Fruit fly (Drosophila melanogaster) whole organism, embryonic: ENCODE data around the gene DCTN5-p25.

Source experiments
- CG10431 ChIP-seq: fragments of 200-800 bp; sonication (Bioruptor generic); optimal IDR thresholded peaks from 3 replicates; lab custom pipeline; 2018; ENCODE audit warnings: missing biosample characterization, mild to moderate bottlenecking, missing genetic modification characterization
- CG11456 ChIP-seq: fragments of 200-800 bp; sonication (Bioruptor generic); IDR thresholded peaks from 3 replicates; pipeline ENCODE4 v1.3.6; 2022; ENCODE audit warnings: missing biosample characterization, missing genetic modification characterization
- CG14860 ChIP-seq: fragments of 200-800 bp; sonication (Bioruptor generic); IDR thresholded peaks from 3 replicates; pipeline ENCODE4 v1.3.6; 2022; ENCODE audit warnings: missing biosample characterization, missing genetic modification characterization; ENCODE audit not compliant: partially characterized antibody
- CG15514 ChIP-seq: fragments of 200-800 bp; sonication (Bioruptor generic); optimal IDR thresholded peaks from 3 replicates; lab custom pipeline; 2017; ENCODE audit warnings: missing biosample characterization, missing genetic modification characterization, mild to moderate bottlenecking, moderate library complexity, missing genetic modification reagents
- CG17361 ChIP-seq: fragments of 200-800 bp; sonication (Bioruptor generic); IDR thresholded peaks from 3 replicates; pipeline ENCODE4 v1.3.6; 2022; ENCODE audit warnings: missing biosample characterization, missing genetic modification characterization
- CG17612 ChIP-seq: fragments of 200-800 bp; sonication (Bioruptor generic); IDR thresholded peaks from 2 replicates; pipeline ENCODE4 v1.3.6; 2022; ENCODE audit warnings: missing biosample characterization, missing genetic modification characterization
- CG18011 ChIP-seq: fragments of 200-800 bp; sonication (Bioruptor generic); optimal IDR thresholded peaks from 2 replicates; lab custom pipeline; 2017; ENCODE audit warnings: missing biosample characterization, missing genetic modification characterization, mild to moderate bottlenecking, moderate library complexity, missing genotype
- CG2712 ChIP-seq: fragments of 200-800 bp; optimal IDR thresholded peaks from 3 replicates; lab custom pipeline; 2019; ENCODE audit warnings: missing biosample characterization, mild to moderate bottlenecking, missing genetic modification characterization, moderate library complexity
- CG30020 ChIP-seq: fragments of 200-800 bp; optimal IDR thresholded peaks from 2 replicates; lab custom pipeline; 2019; ENCODE audit warnings: missing biosample characterization, mild to moderate bottlenecking, missing genetic modification characterization, moderate library complexity
- CG3838 ChIP-seq: fragments of 200-800 bp; sonication (Bioruptor generic); optimal IDR thresholded peaks from 3 replicates; lab custom pipeline; 2016; ENCODE audit warnings: missing biosample characterization, missing genetic modification characterization
- CG3995 ChIP-seq: fragments of 200-800 bp; sonication (Bioruptor generic); optimal IDR thresholded peaks from 3 replicates; lab custom pipeline; 2016; ENCODE audit warnings: missing biosample characterization, missing genetic modification characterization
- CG42726 ChIP-seq: fragments of 200-800 bp; sonication (Bioruptor generic); IDR thresholded peaks from 2 replicates; pipeline ENCODE4 v1.3.6; 2022; ENCODE audit warnings: missing biosample characterization, missing genetic modification characterization; ENCODE audit not compliant: partially characterized antibody
- CG4282 ChIP-seq: fragments of 200-800 bp; sonication (Bioruptor generic); optimal IDR thresholded peaks from 2 replicates; lab custom pipeline; 2016; ENCODE audit warnings: missing biosample characterization, missing genetic modification characterization
- CG6791 ChIP-seq: fragments of 200-800 bp; sonication (Bioruptor generic); IDR thresholded peaks from 3 replicates; pipeline ENCODE4 v1.3.6; 2022; ENCODE audit warnings: missing biosample characterization, missing genetic modification characterization; ENCODE audit not compliant: partially characterized antibody
- CG8388 ChIP-seq: fragments of 200-800 bp; sonication (Bioruptor generic); optimal IDR thresholded peaks from 2 replicates; lab custom pipeline; 2019; ENCODE audit warnings: missing biosample characterization, mild to moderate bottlenecking, missing genetic modification characterization, moderate library complexity
- CG9876 ChIP-seq: fragments of 200-800 bp; sonication (Bioruptor generic); optimal IDR thresholded peaks from 2 replicates; lab custom pipeline; 2016; ENCODE audit warnings: missing biosample characterization, missing genetic modification characterization
- Camta ChIP-seq: fragments of 200-800 bp; sonication (Bioruptor generic); optimal IDR thresholded peaks from 2 replicates; lab custom pipeline; 2016; ENCODE audit warnings: missing biosample characterization, missing genetic modification characterization
- D19B ChIP-seq: fragments of 200-800 bp; sonication (Bioruptor generic); optimal IDR thresholded peaks from 2 replicates; lab custom pipeline; 2017; ENCODE audit warnings: missing biosample characterization, mild to moderate bottlenecking, missing genetic modification characterization
- Dref ChIP-seq: fragments of 200-800 bp; sonication (Bioruptor generic); IDR thresholded peaks from 2 replicates; pipeline ENCODE4 v1.3.6; 2022; ENCODE audit warnings: missing biosample characterization, missing genetic modification characterization
- HLHmδ ChIP-seq: fragments of 200-800 bp; sonication (Bioruptor generic); optimal IDR thresholded peaks from 2 replicates; lab custom pipeline; 2018; ENCODE audit warnings: missing biosample characterization, mild to moderate bottlenecking, missing genetic modification characterization, moderate library complexity
- Myb ChIP-seq: fragments of 200-800 bp; sonication (Bioruptor generic); optimal IDR thresholded peaks from 2 replicates; lab custom pipeline; 2016; ENCODE audit warnings: missing biosample characterization, missing genetic modification characterization
- NFAT ChIP-seq: fragments of 200-800 bp; sonication (Bioruptor generic); IDR thresholded peaks from 2 replicates; pipeline ENCODE4 v1.3.6; 2022; ENCODE audit warnings: missing biosample characterization, missing genetic modification characterization
- amos ChIP-seq: fragments of 200-800 bp; sonication (Bioruptor generic); IDR thresholded peaks from 2 replicates; pipeline ENCODE4 v1.3.6; 2022; ENCODE audit warnings: missing biosample characterization, missing genetic modification characterization; ENCODE audit not compliant: partially characterized antibody
- caup ChIP-seq: fragments of 200-800 bp; sonication (Bioruptor generic); optimal IDR thresholded peaks from 3 replicates; lab custom pipeline; 2017; ENCODE audit warnings: missing biosample characterization, mild to moderate bottlenecking, missing genetic modification characterization, moderate library complexity; ENCODE audit not compliant: severe bottlenecking
- chif ChIP-seq, 2 experiments: fragments of 200-800 bp; sonication (Bioruptor generic); optimal IDR thresholded peaks; 3 replicates each; lab custom pipeline; 2016; ENCODE audit warnings: missing biosample characterization in 2 of 2, missing genetic modification characterization in 2 of 2
- chinmo ChIP-seq: fragments of 200-800 bp; sonication (Bioruptor generic); IDR thresholded peaks from 4 replicates; pipeline ENCODE4 v1.3.6; 2022; ENCODE audit warnings: missing biosample characterization, missing genetic modification characterization; ENCODE audit not compliant: partially characterized antibody
- ci ChIP-seq: fragments of 200-800 bp; sonication (Bioruptor generic); IDR thresholded peaks from 3 replicates; pipeline ENCODE4 v1.3.6; 2022; ENCODE audit warnings: missing biosample characterization, missing genetic modification characterization
- dimm ChIP-seq: fragments of 200-800 bp; sonication (Bioruptor generic); IDR thresholded peaks from 2 replicates; pipeline ENCODE4 v1.3.6; 2022; ENCODE audit warnings: missing biosample characterization, missing genetic modification characterization
- dpn ChIP-seq, 2 experiments: fragments of 200-800 bp; sonication (Bioruptor generic); optimal IDR thresholded peaks; 3 replicates each; lab custom pipeline; 2016; ENCODE audit warnings: missing biosample characterization in 2 of 2, missing genetic modification characterization in 2 of 2
- eve ChIP-seq, 2 experiments: fragments of >200 bp; optimal IDR thresholded peaks; 2 replicates each; lab custom pipeline; 2017; ENCODE audit warnings: missing biosample characterization in 2 of 2, missing genetic modification characterization in 2 of 2
- fd3F ChIP-seq: fragments of 200-800 bp; sonication (Bioruptor generic); optimal IDR thresholded peaks from 2 replicates; lab custom pipeline; 2018; ENCODE audit warnings: missing biosample characterization, mild to moderate bottlenecking, missing genetic modification characterization, moderate library complexity
- gce ChIP-seq: fragments of 200-800 bp; sonication (Bioruptor generic); IDR thresholded peaks from 3 replicates; pipeline ENCODE4 v1.3.6; 2022; ENCODE audit warnings: missing biosample characterization, missing genetic modification characterization
- hbn ChIP-seq: fragments of 200-800 bp; sonication (Bioruptor generic); IDR thresholded peaks from 2 replicates; pipeline ENCODE4 v1.3.6; 2022; ENCODE audit warnings: missing biosample characterization, missing genetic modification characterization; ENCODE audit not compliant: partially characterized antibody
- jigr1 ChIP-seq: fragments of 200-800 bp; sonication (Bioruptor generic); IDR thresholded peaks from 3 replicates; pipeline ENCODE4 v1.3.6; 2022; ENCODE audit warnings: missing biosample characterization, missing genetic modification characterization
- lilli ChIP-seq: fragments of 200-800 bp; sonication (Bioruptor generic); optimal IDR thresholded peaks from 3 replicates; lab custom pipeline; 2016; ENCODE audit warnings: missing biosample characterization, missing genetic modification characterization
- lov ChIP-seq, 2 experiments: fragments of 200-800 bp in 1 of 2; fragments of >200 bp in 1 of 2; sonication (Bioruptor generic) in 1 of 2; IDR thresholded peaks in 1 of 2; optimal IDR thresholded peaks in 1 of 2; 2 replicates in 1 of 2; 3 replicates in 1 of 2; pipeline versions ENCODE4 v1.3.6 to Lab custom; 2017 to 2022; ENCODE audit warnings: missing biosample characterization in 1 of 2, missing genetic modification characterization in 1 of 2
- mld ChIP-seq: fragments of 200-800 bp; sonication (Bioruptor generic); IDR thresholded peaks from 3 replicates; pipeline ENCODE4 v1.3.6; 2022; ENCODE audit warnings: missing biosample characterization, missing genetic modification characterization; ENCODE audit not compliant: partially characterized antibody
- nerfin-2 ChIP-seq: fragments of 200-800 bp; sonication (Bioruptor generic); IDR thresholded peaks from 2 replicates; pipeline ENCODE4 v1.3.6; 2022; ENCODE audit warnings: missing biosample characterization, missing genetic modification characterization; ENCODE audit not compliant: partially characterized antibody
- pzg ChIP-seq: fragments of 200-800 bp; sonication (Bioruptor generic); optimal IDR thresholded peaks from 3 replicates; lab custom pipeline; 2018; ENCODE audit warnings: missing biosample characterization, mild to moderate bottlenecking, missing genetic modification characterization, moderate library complexity
- row ChIP-seq: fragments of 200-800 bp; sonication (Bioruptor generic); IDR thresholded peaks from 3 replicates; pipeline ENCODE4 v1.3.6; 2022; ENCODE audit warnings: missing biosample characterization, missing genetic modification characterization
- sna ChIP-seq: fragments of 200-800 bp; sonication (Bioruptor generic); IDR thresholded peaks from 2 replicates; pipeline ENCODE4 v1.3.6; 2022; ENCODE audit warnings: missing biosample characterization, missing genetic modification characterization; ENCODE audit not compliant: partially characterized antibody
- sr ChIP-seq: fragments of 200-800 bp; sonication (Bioruptor generic); IDR thresholded peaks from 3 replicates; pipeline ENCODE4 v1.3.6; 2022; ENCODE audit warnings: missing biosample characterization, missing genetic modification characterization
- stwl ChIP-seq: fragments of 200-800 bp; sonication (Bioruptor generic); optimal IDR thresholded peaks from 3 replicates; lab custom pipeline; 2018; ENCODE audit warnings: missing biosample characterization, mild to moderate bottlenecking, missing genetic modification characterization, moderate library complexity
- tio ChIP-seq: fragments of 200-800 bp; sonication (Bioruptor generic); optimal IDR thresholded peaks from 2 replicates; lab custom pipeline; 2017; ENCODE audit warnings: missing biosample characterization, missing genetic modification characterization, inconsistent platforms
- vfl ChIP-seq: fragments of 200-800 bp; sonication (Bioruptor generic); optimal IDR thresholded peaks from 2 replicates; lab custom pipeline; 2016; ENCODE audit warnings: missing biosample characterization, missing genetic modification characterization
- vnd ChIP-seq: fragments of 200-800 bp; sonication (Bioruptor generic); IDR thresholded peaks from 3 replicates; pipeline ENCODE4 v1.3.6; 2022; ENCODE audit warnings: missing biosample characterization, missing genetic modification characterization; ENCODE audit not compliant: partially characterized antibody

The DCTN5-p25 gene

DNA sequence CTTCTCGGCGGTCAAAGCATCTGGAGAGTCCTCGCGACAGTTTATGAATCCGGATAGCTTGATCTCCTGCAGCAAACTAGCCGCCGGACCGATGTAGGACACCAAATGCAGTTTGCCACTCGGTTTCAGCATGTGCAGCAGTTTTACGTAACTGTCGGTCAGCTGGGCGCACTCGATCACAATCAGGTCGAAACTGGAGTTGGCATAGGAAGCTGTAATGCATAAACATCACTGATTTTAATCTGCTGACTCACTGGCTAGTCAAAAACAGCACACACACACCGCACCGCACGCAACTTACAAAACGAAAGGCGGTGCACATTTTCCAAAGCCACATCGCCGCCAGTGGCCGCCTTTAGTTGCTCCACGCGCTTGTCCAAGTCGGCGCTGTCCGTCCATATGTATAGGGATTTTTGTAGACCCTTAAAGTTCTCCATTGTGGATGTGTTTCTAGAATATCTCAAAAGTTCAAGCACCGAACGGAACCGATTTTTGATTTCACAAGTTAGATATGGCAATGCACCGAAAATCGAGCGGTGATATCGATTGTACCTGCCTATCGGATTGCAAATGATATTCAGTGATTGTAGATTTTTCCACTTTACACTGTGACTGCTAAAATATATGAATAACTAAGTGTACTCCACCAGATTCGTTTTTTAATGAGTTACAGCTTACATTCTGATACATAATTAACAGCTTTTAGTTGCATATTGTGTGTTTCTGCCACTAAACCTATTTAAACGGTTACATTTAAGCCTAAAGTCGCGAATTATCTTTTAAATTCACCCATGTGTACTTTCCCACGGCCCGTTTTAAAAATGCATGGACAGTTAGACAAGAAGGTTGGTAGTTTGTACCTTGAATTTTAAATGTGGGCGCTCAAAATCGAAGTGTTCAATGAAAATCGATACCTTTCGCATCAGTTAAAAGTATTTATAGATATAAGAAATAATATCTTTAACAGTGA lies 33.1 kb downstream of the DCTN5-p25 start, which contains the start of gene CIAPIN1:
Gene CIAPIN1 (minus strand): TSS at position 523 of the 970 bp plus-strand sequence.
- TF ChIP-seq tio (GFP tag; lab: Kevin White, UChicago) (peak; percentile 22), CG10431 (no peak), CG15514 (peak; percentile 83), Camta (no peak), CG6791 (GFP tag; lab: Robert Waterston, UW) (peak; percentile 67; the same call in 2 of the 3 replicates), lov (optimal IDR thresholded peaks at IDR 0.05; lab: Kevin White, UChicago) (no peak), lov (GFP tag; IDR thresholded peaks at IDR 0.05; lab: Robert Waterston, UW) (no peak), vnd (GFP tag; lab: Robert Waterston, UW) (peak; percentile 16; the same call in 2 of the 3 replicates), sna (GFP tag; lab: Robert Waterston, UW) (no peak; the same call in 1 of the 2 replicates), CG2712 (tag; lab: Kevin White, UChicago) (no peak), row (GFP tag; lab: Robert Waterston, UW) (peak; percentile 16), CG18011 (GFP tag; lab: Kevin White, UChicago) (no peak), CG3995 (GFP tag; lab: Kevin White, UChicago) (peak; percentile 97), Dref (GFP tag; lab: Robert Waterston, UW) (peak; percentile 78), CG8388 (GFP tag; lab: Kevin White, UChicago) (no peak), CG4282 (GFP tag; lab: Kevin White, UChicago) (no peak), chif (GFP tag; optimal IDR thresholded peaks at IDR 0.05; lab: Kevin White, UChicago) (no peak), vfl (GFP tag; lab: Kevin White, UChicago) (no peak), jigr1 (no peak), hbn (GFP tag; lab: Robert Waterston, UW) (peak; percentile 55), CG42726 (GFP tag; lab: Robert Waterston, UW) (0 out of 2 replicates have a peak, but pooled peaks have one; percentile 51), mld (GFP tag; lab: Robert Waterston, UW) (peak; percentile 46; the same call in 1 of the 3 replicates), dimm (GFP tag; lab: Robert Waterston, UW) (no peak), amos (peak; percentile 50), sr (no peak), Myb (GFP tag; lab: Kevin White, UChicago) (peak; percentile 12), dpn (GFP tag; optimal IDR thresholded peaks at IDR 0.05; lab: Kevin White, UChicago) (no peak), CG30020 (tag; lab: Kevin White, UChicago) (peak; percentile 18), NFAT (GFP tag; lab: Robert Waterston, UW) (no peak), CG17361 (GFP tag; lab: Robert Waterston, UW) (no peak), D19B (GFP tag; lab: Kevin White, UChicago) (no peak), nerfin-2 (peak; percentile 66), CG11456 (no peak), CG17612 (GFP tag; lab: Robert Waterston, UW) (no peak), eve (GFP tag; optimal IDR thresholded peaks at IDR 0.05; lab: Kevin White, UChicago) (no peak), CG9876 (GFP tag; lab: Kevin White, UChicago) (no peak), HLHmδ (GFP tag; lab: Kevin White, UChicago) (no peak), CG14860 (GFP tag; lab: Robert Waterston, UW) (peak; percentile 46), stwl (tag; lab: Kevin White, UChicago) (peak; percentile 28), gce (GFP tag; lab: Robert Waterston, UW) (no peak), ci (GFP tag; lab: Robert Waterston, UW) (no peak), lilli (no peak), CG3838 (GFP tag; lab: Kevin White, UChicago) (no peak), chinmo (GFP tag; lab: Robert Waterston, UW) (0 out of 4 replicates have a peak, but pooled peaks have one; percentile 32), fd3F (GFP tag; lab: Kevin White, UChicago) (no peak), pzg (GFP tag; lab: Kevin White, UChicago) (peak; percentile 29), caup (no peak)
